Worm (Caenorhabditis elegans) whole organism, L1 larva: Measurements from ENCODE around the gene fip-1.

Source experiments
- C04F5.9 ChIP-seq: sonication (generic microtip); optimal IDR thresholded peaks from 2 replicates; lab custom pipeline; 2016; ENCODE audit warnings: missing genetic modification characterization, missing compliant biosample characterization
- C34B4.2 ChIP-seq: sonication (generic microtip); optimal IDR thresholded peaks from 2 replicates; lab custom pipeline; 2017; ENCODE audit warnings: mild to moderate bottlenecking, missing genetic modification characterization, missing compliant biosample characterization
- Y116A8C.19 ChIP-seq: sonication (generic microtip); optimal IDR thresholded peaks from 2 replicates; lab custom pipeline; 2016; ENCODE audit warnings: missing compliant biosample characterization, missing genetic modification characterization, borderline replicate concordance
- aly-2 ChIP-seq: fragments of 150-350 bp; optimal IDR thresholded peaks from 2 replicates; lab custom pipeline; 2014; ENCODE audit warnings: missing biosample characterization, missing genetic modification characterization
- ceh-8 ChIP-seq: fragments of 200-800 bp; sonication (Bioruptor generic); optimal IDR thresholded peaks from 2 replicates; lab custom pipeline; 2018; ENCODE audit warnings: mild to moderate bottlenecking, missing genetic modification characterization, moderate library complexity, missing compliant biosample characterization
- ceh-82 ChIP-seq, 3 experiments: fragments of 150-350 bp in 1 of 3; sonication (generic microtip) in 2 of 3; optimal IDR thresholded peaks; 2 replicates each; lab custom pipeline; 2014 to 2017; ENCODE audit warnings: missing biosample characterization in 3 of 3, missing genetic modification characterization in 3 of 3
- ceh-90 ChIP-seq: sonication (generic microtip); optimal IDR thresholded peaks from 2 replicates; lab custom pipeline; 2016; ENCODE audit warnings: missing genetic modification characterization, missing compliant biosample characterization
- dpl-1 ChIP-seq, 3 experiments: fragments of 150-350 bp in 2 of 3; sonication (generic microtip) in 1 of 3; optimal IDR thresholded peaks; 2 replicates each; lab custom pipeline; 2014 to 2017; ENCODE audit warnings: missing biosample characterization in 3 of 3, missing genetic modification characterization in 3 of 3, missing genetic modification reagents in 3 of 3
- efl-1 ChIP-seq, 4 experiments: fragments of 150-350 bp; optimal IDR thresholded peaks in 3 of 4; peaks in 1 of 4; 1 replicate in 1 of 4; 2 replicates in 3 of 4; lab custom pipeline; 2014; ENCODE audit warnings: missing biosample characterization in 2 of 4, missing genetic modification characterization in 2 of 4, missing genetic modification reagents in 2 of 4
- efl-3 ChIP-seq: fragments of 200-800 bp; sonication (Bioruptor generic); optimal IDR thresholded peaks from 2 replicates; lab custom pipeline; 2018; ENCODE audit warnings: mild to moderate bottlenecking, missing genetic modification characterization, missing compliant biosample characterization
- egl-13 ChIP-seq: sonication (generic microtip); optimal IDR thresholded peaks from 2 replicates; lab custom pipeline; 2016; ENCODE audit warnings: missing genotype, missing genetic modification reagents, missing genetic modification characterization, missing compliant biosample characterization
- egl-27 ChIP-seq, 2 experiments: fragments of 150-350 bp in 1 of 2; sonication (generic microtip); optimal IDR thresholded peaks; 3 replicates each; lab custom pipeline; 2017 to 2018; ENCODE audit warnings: missing biosample characterization in 2 of 2, missing genetic modification characterization in 2 of 2, missing genetic modification reagents in 2 of 2
- elt-2 ChIP-seq: sonication (generic microtip); optimal IDR thresholded peaks from 2 replicates; lab custom pipeline; 2016; ENCODE audit warnings: missing genetic modification characterization, mild to moderate bottlenecking, inconsistent platforms, missing compliant biosample characterization, missing genetic modification reagents
- elt-3 ChIP-seq, 6 experiments: fragments of 150-350 bp in 1 of 6; sonication (generic microtip); optimal IDR thresholded peaks; 2 replicates each; lab custom pipeline; 2017 to 2018; ENCODE audit warnings: missing biosample characterization in 6 of 6, missing genetic modification characterization in 6 of 6, inconsistent platforms in 1 of 6
- fkh-4 ChIP-seq: sonication (generic microtip); optimal IDR thresholded peaks from 2 replicates; lab custom pipeline; 2016; ENCODE audit warnings: missing compliant biosample characterization, missing genetic modification characterization, borderline replicate concordance
- fkh-8 ChIP-seq: sonication (generic microtip); optimal IDR thresholded peaks from 2 replicates; lab custom pipeline; 2016; ENCODE audit warnings: mild to moderate bottlenecking, missing genetic modification characterization, missing compliant biosample characterization
- fos-1 ChIP-seq: fragments of 150-350 bp; optimal IDR thresholded peaks from 2 replicates; lab custom pipeline; 2014; ENCODE audit warnings: missing biosample characterization, missing genetic modification characterization
- jun-1 ChIP-seq: fragments of 150-350 bp; optimal IDR thresholded peaks from 2 replicates; lab custom pipeline; 2014; ENCODE audit warnings: missing biosample characterization, missing genetic modification reagents, missing genetic modification characterization
- lin-14 ChIP-seq: fragments of 200-800 bp; sonication (Bioruptor generic); optimal IDR thresholded peaks from 2 replicates; lab custom pipeline; 2018; ENCODE audit warnings: mild to moderate bottlenecking, missing genetic modification characterization, moderate library complexity, missing compliant biosample characterization
- lin-15B ChIP-seq: fragments of 150-350 bp; sonication (generic microtip); optimal IDR thresholded peaks from 3 replicates; lab custom pipeline; 2014; ENCODE audit warnings: missing biosample characterization, missing genetic modification characterization
- lin-35 ChIP-seq, 2 experiments: fragments of 150-350 bp; optimal IDR thresholded peaks; 2 replicates each; lab custom pipeline; 2014; ENCODE audit warnings: missing biosample characterization in 2 of 2, missing genetic modification characterization in 2 of 2, missing genetic modification reagents in 2 of 2
- lir-3 ChIP-seq: sonication (generic microtip); optimal IDR thresholded peaks from 2 replicates; lab custom pipeline; 2016; ENCODE audit warnings: mild to moderate bottlenecking, missing genetic modification characterization, moderate library complexity, missing compliant biosample characterization; ENCODE audit not compliant: poor library complexity
- mdl-1 ChIP-seq, 2 experiments: fragments of 150-350 bp; optimal IDR thresholded peaks; 2 replicates each; lab custom pipeline; 2014 to 2017; ENCODE audit warnings: missing biosample characterization in 2 of 2, missing genetic modification characterization in 2 of 2, inconsistent platforms in 1 of 2
- mep-1 ChIP-seq: fragments of 150-350 bp; optimal IDR thresholded peaks from 2 replicates; lab custom pipeline; 2014; ENCODE audit warnings: missing biosample characterization, missing genetic modification characterization
- nhr-19 ChIP-seq: fragments of 200-800 bp; sonication (Bioruptor generic); conservative IDR thresholded peaks from 2 replicates; pipeline ENCODE4 v1.3.6; 2022; ENCODE audit warnings: missing genetic modification characterization, missing compliant biosample characterization
- nhr-20 ChIP-seq: sonication (generic microtip); optimal IDR thresholded peaks from 2 replicates; lab custom pipeline; 2016; ENCODE audit warnings: mild to moderate bottlenecking, missing genetic modification characterization, missing compliant biosample characterization
- nhr-237 ChIP-seq: fragments of 150-350 bp; optimal IDR thresholded peaks from 2 replicates; lab custom pipeline; 2014; ENCODE audit warnings: missing biosample characterization, missing genetic modification characterization
- nhr-28 ChIP-seq: fragments of 150-350 bp; optimal IDR thresholded peaks from 2 replicates; lab custom pipeline; 2014; ENCODE audit warnings: missing biosample characterization, missing genetic modification characterization
- nhr-71 ChIP-seq: sonication (generic microtip); optimal IDR thresholded peaks from 2 replicates; lab custom pipeline; 2016; ENCODE audit warnings: mild to moderate bottlenecking, missing genetic modification characterization, moderate library complexity, missing compliant biosample characterization
- nhr-76 ChIP-seq: sonication (generic microtip); optimal IDR thresholded peaks from 2 replicates; lab custom pipeline; 2017; ENCODE audit warnings: missing biosample characterization, missing genetic modification characterization
- nhr-77 ChIP-seq: fragments of 150-350 bp; optimal IDR thresholded peaks from 2 replicates; lab custom pipeline; 2014; ENCODE audit warnings: missing biosample characterization, missing genetic modification characterization
- nhr-84 ChIP-seq: sonication (generic microtip); optimal IDR thresholded peaks from 2 replicates; lab custom pipeline; 2017; ENCODE audit warnings: missing biosample characterization, missing genetic modification characterization
- nhr-85 ChIP-seq: sonication (generic microtip); peaks from one replicate; lab custom pipeline; 2016; ENCODE audit warnings: missing genetic modification characterization, inconsistent platforms, missing compliant biosample characterization
- nhr-90 ChIP-seq: sonication (generic microtip); optimal IDR thresholded peaks from 2 replicates; lab custom pipeline; 2016; ENCODE audit warnings: mild to moderate bottlenecking, missing genetic modification characterization, missing compliant biosample characterization; ENCODE audit not compliant: poor library complexity
- rnt-1 ChIP-seq: sonication (generic microtip); optimal IDR thresholded peaks from 2 replicates; lab custom pipeline; 2016; ENCODE audit warnings: mild to moderate bottlenecking, missing genetic modification characterization, moderate library complexity, missing compliant biosample characterization
- snpc-4 ChIP-seq: fragments of 150-350 bp; optimal IDR thresholded peaks from 2 replicates; lab custom pipeline; 2014; ENCODE audit warnings: missing biosample characterization, missing genetic modification characterization
- snu-23 ChIP-seq: sonication (generic microtip); optimal IDR thresholded peaks from 2 replicates; lab custom pipeline; 2016; ENCODE audit warnings: missing genetic modification characterization, missing compliant biosample characterization
- sup-37 ChIP-seq: fragments of 200-800 bp; sonication (Bioruptor generic); optimal IDR thresholded peaks from 2 replicates; lab custom pipeline; 2018; ENCODE audit warnings: mild to moderate bottlenecking, missing genetic modification characterization, missing compliant biosample characterization
- tlp-1 ChIP-seq: fragments of 150-350 bp; optimal IDR thresholded peaks from 2 replicates; lab custom pipeline; 2014; ENCODE audit warnings: missing biosample characterization, missing genetic modification characterization
- unc-130 ChIP-seq: fragments of 150-350 bp; optimal IDR thresholded peaks from 2 replicates; lab custom pipeline; 2017; ENCODE audit warnings: missing biosample characterization, missing genetic modification characterization, inconsistent platforms
- unc-30 ChIP-seq: sonication (generic microtip); optimal IDR thresholded peaks from 2 replicates; lab custom pipeline; 2017; ENCODE audit warnings: missing biosample characterization, missing genetic modification characterization
- unc-62 ChIP-seq: fragments of 150-350 bp; optimal IDR thresholded peaks from 2 replicates; lab custom pipeline; 2014; ENCODE audit warnings: missing biosample characterization, missing genetic modification reagents, missing genetic modification characterization
- unc-98 ChIP-seq: fragments of 200-800 bp; sonication (Bioruptor generic); IDR thresholded peaks from 2 replicates; pipeline ENCODE4 v1.3.6; 2022; ENCODE audit warnings: missing genetic modification characterization, missing compliant biosample characterization
- xbp-1 ChIP-seq: sonication (generic microtip); optimal IDR thresholded peaks from 2 replicates; lab custom pipeline; 2016; ENCODE audit warnings: missing genetic modification characterization, missing compliant biosample characterization
- zag-1 ChIP-seq: fragments of 150-350 bp; optimal IDR thresholded peaks from 2 replicates; lab custom pipeline; 2014; ENCODE audit warnings: missing biosample characterization, missing genetic modification characterization
- ztf-11 ChIP-seq, 2 experiments: sonication (generic microtip); optimal IDR thresholded peaks; 2 replicates each; lab custom pipeline; 2016 to 2017; ENCODE audit warnings: missing genetic modification characterization in 2 of 2, missing biosample characterization in 1 of 2, missing compliant biosample characterization in 1 of 2
- ztf-4 ChIP-seq: fragments of 150-350 bp; optimal IDR thresholded peaks from 2 replicates; lab custom pipeline; 2014; ENCODE audit warnings: missing biosample characterization, missing genetic modification characterization

fip-1 gene

ce11 chrIII:8655412-8655811, 15.9 kb downstream of the fip-1 start (continued):
- no peak for TF ChIP-seq efl-1 (optimal IDR thresholded peaks at IDR 0.05; lab: Kevin White, UChicago)
- TF ChIP-seq efl-1 (GFP tag; optimal IDR thresholded peaks at IDR 0.05 in 1 of 2; lab: Kevin White, UChicago), result peak in 1 of 2 experiments; percentile 22
- TF ChIP-seq aly-2 (tag; lab: Kevin White, UChicago), result no peak
- TF ChIP-seq lin-35 (GFP tag; optimal IDR thresholded peaks at IDR 0.05; lab: Kevin White, UChicago), result no peak
- no peak for TF ChIP-seq rnt-1
- TF ChIP-seq unc-130, result no peak
- TF ChIP-seq fos-1 (tag; lab: Kevin White, UChicago), result no peak
- TF ChIP-seq zag-1, result no peak
- no peak for TF ChIP-seq nhr-237 (tag; lab: Kevin White, UChicago)
- no peak for TF ChIP-seq egl-13 (tag; lab: Kevin White, UChicago)
- TF ChIP-seq xbp-1 (tag; lab: Kevin White, UChicago), result no peak
- TF ChIP-seq nhr-76, result no peak
- no peak for TF ChIP-seq C04F5.9
- TF ChIP-seq C34B4.2 (tag; lab: Kevin White, UChicago), result no peak
- TF ChIP-seq lin-14, result peak; percentile 23
- peak; percentile 73 for TF ChIP-seq nhr-85 (tag; lab: Kevin White, UChicago)
- TF ChIP-seq ceh-82 (tag; optimal IDR thresholded peaks at IDR 0.05; lab: Kevin White, UChicago), result no peak

ce11 chrIII:8656055-8656454, 16.5 kb downstream of the fip-1 start:
- TF ChIP-seq elt-3 (tag; optimal IDR thresholded peaks at IDR 0.05; lab: Kevin White, UChicago), result no peak
- peak; percentile 3 for TF ChIP-seq lin-14
- peak; percentile 1 for TF ChIP-seq snu-23 (GFP tag; lab: Kevin White, UChicago)
- TF ChIP-seq nhr-84, result no peak
- TF ChIP-seq nhr-19 (GFP tag; lab: Robert Waterston, UW), result peak; percentile 12; the same call in 1 of the 2 replicates
- TF ChIP-seq unc-30 (tag; lab: Kevin White, UChicago), result no peak
- no peak for TF ChIP-seq fos-1 (tag; lab: Kevin White, UChicago)
- no peak for TF ChIP-seq nhr-77
- no peak for TF ChIP-seq mep-1 (tag; lab: Kevin White, UChicago)
- TF ChIP-seq fkh-8 (tag; lab: Kevin White, UChicago), result no peak
- TF ChIP-seq nhr-85 (tag; lab: Kevin White, UChicago), result peak; percentile 70
- no peak for TF ChIP-seq fkh-4 (tag; lab: Kevin White, UChicago)

DNA sequence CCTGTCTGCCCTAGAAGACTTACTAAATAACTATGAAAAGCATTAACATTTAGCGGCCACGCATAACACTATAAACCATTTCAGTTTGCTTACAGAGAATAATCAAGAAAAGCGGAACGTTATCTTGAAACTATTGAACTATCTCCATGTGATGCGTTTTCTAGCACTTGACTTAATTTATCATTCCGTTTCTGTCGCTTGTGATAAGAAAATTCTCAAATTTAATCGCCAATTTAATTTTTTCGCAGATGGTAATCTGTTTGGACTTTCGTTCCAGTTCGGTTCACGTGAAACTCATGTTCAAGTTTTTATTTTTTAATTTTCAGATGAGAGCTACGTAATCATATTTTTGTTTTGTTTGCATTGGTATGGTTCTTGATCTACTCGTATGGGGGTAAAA, 17.4 kb downstream of the fip-1 start:
- peak in 1 of 2 experiments; percentile 46 for TF ChIP-seq lin-35 (GFP tag; optimal IDR thresholded peaks at IDR 0.05; lab: Kevin White, UChicago)
- peak; percentile 23 for TF ChIP-seq nhr-85 (tag; lab: Kevin White, UChicago)
- no peak for TF ChIP-seq lin-15B
- no peak for TF ChIP-seq nhr-28
- TF ChIP-seq egl-27 (tag; optimal IDR thresholded peaks at IDR 0.05; lab: Kevin White, UChicago), result no peak
- TF ChIP-seq aly-2 (tag; lab: Kevin White, UChicago), result no peak
- TF ChIP-seq lin-14, result peak; percentile 35
- no peak for TF ChIP-seq Y116A8C.19 (tag; lab: Kevin White, UChicago)
- no peak for TF ChIP-seq sup-37 (GFP tag; lab: Kevin White, UChicago)
- TF ChIP-seq elt-2 (tag; lab: Kevin White, UChicago), result peak; percentile 92
- peak; percentile 34 for TF ChIP-seq nhr-20 (tag; lab: Kevin White, UChicago)
- peak; percentile 41 for TF ChIP-seq jun-1 (tag; lab: Kevin White, UChicago)
- no peak for TF ChIP-seq unc-98 (GFP tag; lab: Robert Waterston, UW)
- no peak for TF ChIP-seq snpc-4 (tag; lab: Kevin White, UChicago)
- no peak for TF ChIP-seq C04F5.9
- no peak for TF ChIP-seq efl-1 (optimal IDR thresholded peaks at IDR 0.05; lab: Kevin White, UChicago)
- peak in 1 of 2 experiments; percentile 24 for TF ChIP-seq efl-1 (GFP tag; optimal IDR thresholded peaks at IDR 0.05 in 1 of 2; lab: Kevin White, UChicago)
- TF ChIP-seq mdl-1 (tag; optimal IDR thresholded peaks at IDR 0.05; lab: Kevin White, UChicago), result peak in 1 of 2 experiments; percentile 23
- peak; percentile 38 for TF ChIP-seq nhr-71
- TF ChIP-seq nhr-90, result peak; percentile 27
- no peak for TF ChIP-seq ztf-11 (tag; optimal IDR thresholded peaks at IDR 0.05; lab: Kevin White, UChicago)
- no peak for TF ChIP-seq snu-23 (GFP tag; lab: Kevin White, UChicago)
- TF ChIP-seq lir-3 (tag; lab: Kevin White, UChicago), result no peak
- TF ChIP-seq C34B4.2 (tag; lab: Kevin White, UChicago), result no peak
- TF ChIP-seq ztf-4 (tag; lab: Kevin White, UChicago), result no peak
- TF ChIP-seq fkh-8 (tag; lab: Kevin White, UChicago), result no peak
- no peak for TF ChIP-seq nhr-19 (GFP tag; lab: Robert Waterston, UW)
- no peak for TF ChIP-seq ceh-8
- peak; percentile 78 for TF ChIP-seq tlp-1 (tag; lab: Kevin White, UChicago)
- TF ChIP-seq unc-62 (GFP tag; lab: Kevin White, UChicago), result no peak
- TF ChIP-seq nhr-76, result no peak
- TF ChIP-seq dpl-1 (GFP tag; optimal IDR thresholded peaks at IDR 0.05; lab: Kevin White, UChicago), result no peak
- TF ChIP-seq efl-3 (GFP tag; lab: Kevin White, UChicago), result no peak
- no peak for TF ChIP-seq ceh-90 (tag; lab: Kevin White, UChicago)
- peak in 2 of 6 experiments; percentile 26 to 81 for TF ChIP-seq elt-3 (tag; optimal IDR thresholded peaks at IDR 0.05; lab: Kevin White, UChicago)
